Fruit fly (Drosophila melanogaster) whole organism, embryonic: Measurements from ENCODE around the gene CG7878.
A peak's percentile ranks its signal among the peaks of the same experiment; 100 is the strongest.

ENCODE experiments used
- Adf1 ChIP-seq: fragments of 200-800 bp; sonication (Bioruptor generic); IDR thresholded peaks from 2 replicates; pipeline ENCODE4 v1.3.6; 2022; ENCODE audit warnings: missing biosample characterization, missing genetic modification characterization
- Atf6 ChIP-seq: fragments of 200-800 bp; sonication (Bioruptor generic); IDR thresholded peaks from 2 replicates; pipeline ENCODE4 v1.3.6; 2022; ENCODE audit warnings: missing biosample characterization, missing genetic modification characterization
- BEAF-32 ChIP-seq: fragments of 200-800 bp; sonication (Bioruptor generic); optimal IDR thresholded peaks from 3 replicates; lab custom pipeline; 2017; ENCODE audit warnings: missing biosample characterization, missing genetic modification characterization, mild to moderate bottlenecking, moderate library complexity, missing genetic modification reagents
- Bdp1 ChIP-seq: fragments of 200-800 bp; sonication (Bioruptor generic); optimal IDR thresholded peaks from 3 replicates; lab custom pipeline; 2016; ENCODE audit warnings: missing biosample characterization, missing genetic modification characterization
- Bgb ChIP-seq: fragments of 200-800 bp; sonication (Bioruptor generic); IDR thresholded peaks from 2 replicates; pipeline ENCODE4 v1.3.6; 2022; ENCODE audit warnings: missing biosample characterization, missing genetic modification characterization; ENCODE audit not compliant: partially characterized antibody
- CG10565 ChIP-seq: fragments of 200-800 bp; sonication (Bioruptor generic); optimal IDR thresholded peaks from 3 replicates; lab custom pipeline; 2016; ENCODE audit warnings: missing biosample characterization, mild to moderate bottlenecking, missing genetic modification characterization
- CG11085 ChIP-seq: fragments of 200-800 bp; sonication (Bioruptor generic); IDR thresholded peaks from 2 replicates; pipeline ENCODE4 v1.3.6; 2022; ENCODE audit warnings: missing biosample characterization, missing genetic modification characterization
- CG11456 ChIP-seq: fragments of 200-800 bp; sonication (Bioruptor generic); IDR thresholded peaks from 3 replicates; pipeline ENCODE4 v1.3.6; 2022; ENCODE audit warnings: missing biosample characterization, missing genetic modification characterization
- CG11504 ChIP-seq: fragments of 200-800 bp; sonication (Bioruptor generic); optimal IDR thresholded peaks from 3 replicates; lab custom pipeline; 2019; ENCODE audit warnings: missing biosample characterization, mild to moderate bottlenecking, missing genetic modification characterization, moderate library complexity
- CG12071 ChIP-seq: fragments of 200-800 bp; sonication (Bioruptor generic); optimal IDR thresholded peaks from 3 replicates; lab custom pipeline; 2018; ENCODE audit warnings: missing biosample characterization, mild to moderate bottlenecking, missing genetic modification characterization
- CG13296 ChIP-seq: fragments of 200-800 bp; sonication (Bioruptor generic); optimal IDR thresholded peaks from 3 replicates; lab custom pipeline; 2018; ENCODE audit warnings: missing biosample characterization, mild to moderate bottlenecking, missing genetic modification characterization
- CG13624 ChIP-seq: fragments of 200-800 bp; sonication (Bioruptor generic); optimal IDR thresholded peaks from 2 replicates; lab custom pipeline; 2016; ENCODE audit warnings: missing biosample characterization, missing genetic modification characterization
- CG17361 ChIP-seq: fragments of 200-800 bp; sonication (Bioruptor generic); IDR thresholded peaks from 3 replicates; pipeline ENCODE4 v1.3.6; 2022; ENCODE audit warnings: missing biosample characterization, missing genetic modification characterization
- CG17568 ChIP-seq: fragments of 200-800 bp; sonication (Bioruptor generic); optimal IDR thresholded peaks from 2 replicates; lab custom pipeline; 2018; ENCODE audit warnings: missing biosample characterization, mild to moderate bottlenecking, missing genetic modification characterization, moderate library complexity
- CG17612 ChIP-seq: fragments of 200-800 bp; sonication (Bioruptor generic); IDR thresholded peaks from 2 replicates; pipeline ENCODE4 v1.3.6; 2022; ENCODE audit warnings: missing biosample characterization, missing genetic modification characterization
- CG18599 ChIP-seq: fragments of 200-800 bp; sonication (Bioruptor generic); optimal IDR thresholded peaks from 3 replicates; lab custom pipeline; 2017; ENCODE audit warnings: missing biosample characterization, missing genetic modification characterization, mild to moderate bottlenecking, moderate library complexity, missing genetic modification reagents
- CG2712 ChIP-seq: fragments of 200-800 bp; optimal IDR thresholded peaks from 3 replicates; lab custom pipeline; 2019; ENCODE audit warnings: missing biosample characterization, mild to moderate bottlenecking, missing genetic modification characterization, moderate library complexity
- CG4282 ChIP-seq: fragments of 200-800 bp; sonication (Bioruptor generic); optimal IDR thresholded peaks from 2 replicates; lab custom pipeline; 2016; ENCODE audit warnings: missing biosample characterization, missing genetic modification characterization
- CG5180 ChIP-seq: fragments of 200-800 bp; sonication (Bioruptor generic); optimal IDR thresholded peaks from 3 replicates; lab custom pipeline; 2017; ENCODE audit warnings: missing biosample characterization, missing genetic modification characterization, mild to moderate bottlenecking, moderate library complexity, missing genetic modification reagents
- CG6683 ChIP-seq: fragments of 200-800 bp; sonication (Bioruptor generic); optimal IDR thresholded peaks from 2 replicates; lab custom pipeline; 2017; ENCODE audit warnings: missing biosample characterization, mild to moderate bottlenecking, missing genetic modification characterization, missing genetic modification reagents
- CG6813 ChIP-seq: fragments of 200-800 bp; sonication (Bioruptor generic); optimal IDR thresholded peaks from 2 replicates; lab custom pipeline; 2017; ENCODE audit warnings: missing biosample characterization, missing genetic modification characterization, mild to moderate bottlenecking, moderate library complexity, missing genetic modification reagents
- D19B ChIP-seq: fragments of 200-800 bp; sonication (Bioruptor generic); optimal IDR thresholded peaks from 2 replicates; lab custom pipeline; 2017; ENCODE audit warnings: missing biosample characterization, mild to moderate bottlenecking, missing genetic modification characterization
- Deaf1 ChIP-seq: fragments of 200-800 bp; optimal IDR thresholded peaks from 3 replicates; lab custom pipeline; 2019; ENCODE audit warnings: missing biosample characterization, mild to moderate bottlenecking, missing genetic modification characterization, moderate library complexity
- Drgx ChIP-seq: fragments of 200-800 bp; sonication (Bioruptor generic); IDR thresholded peaks from 2 replicates; pipeline ENCODE4 v1.3.6; 2022; ENCODE audit warnings: missing biosample characterization, missing genetic modification characterization
- Ets65A ChIP-seq: fragments of 200-800 bp; sonication (Bioruptor generic); peaks from one replicate; lab custom pipeline; 2016; ENCODE audit warnings: missing biosample characterization, missing genetic modification characterization
- HLH4C ChIP-seq: fragments of 200-800 bp; sonication (Bioruptor generic); IDR thresholded peaks from 3 replicates; pipeline ENCODE4 v1.3.6; 2022; ENCODE audit warnings: missing biosample characterization, missing genetic modification characterization; ENCODE audit not compliant: partially characterized antibody
- Nf-YA ChIP-seq: fragments of 200-800 bp; sonication (Bioruptor generic); IDR thresholded peaks from 2 replicates; pipeline ENCODE4 v1.3.6; 2022; ENCODE audit warnings: missing biosample characterization, missing genetic modification characterization
- NfI ChIP-seq: fragments of 200-800 bp; sonication (Bioruptor generic); optimal IDR thresholded peaks from 3 replicates; lab custom pipeline; 2018; ENCODE audit warnings: missing biosample characterization, mild to moderate bottlenecking, missing genetic modification characterization, moderate library complexity
- PHDP ChIP-seq: fragments of 200-800 bp; sonication (Bioruptor generic); optimal IDR thresholded peaks from 3 replicates; lab custom pipeline; 2018; ENCODE audit warnings: missing biosample characterization, mild to moderate bottlenecking, missing genetic modification characterization, moderate library complexity
- Ptx1 ChIP-seq: fragments of 200-800 bp; sonication (Bioruptor generic); IDR thresholded peaks from 2 replicates; pipeline ENCODE4 v1.3.6; 2022; ENCODE audit warnings: missing biosample characterization, missing genetic modification characterization
- Rx ChIP-seq: fragments of 200-800 bp; sonication (Bioruptor generic); IDR thresholded peaks from 2 replicates; pipeline ENCODE4 v1.3.6; 2022; ENCODE audit warnings: missing biosample characterization, missing genetic modification characterization
- Six4 ChIP-seq: fragments of 200-800 bp; sonication (Bioruptor generic); optimal IDR thresholded peaks from 2 replicates; lab custom pipeline; 2016; ENCODE audit warnings: missing biosample characterization, missing genetic modification characterization
- Sry-δ ChIP-seq: fragments of 200-800 bp; sonication (Bioruptor generic); optimal IDR thresholded peaks from 2 replicates; lab custom pipeline; 2016; ENCODE audit warnings: missing biosample characterization, missing genetic modification characterization
- Ssrp ChIP-seq: fragments of 200-800 bp; sonication (Bioruptor generic); optimal IDR thresholded peaks from 2 replicates; lab custom pipeline; 2018; ENCODE audit warnings: missing biosample characterization, mild to moderate bottlenecking, missing genetic modification characterization, moderate library complexity
- cato ChIP-seq: fragments of 200-800 bp; sonication (Bioruptor generic); optimal IDR thresholded peaks from 2 replicates; lab custom pipeline; 2016; ENCODE audit warnings: missing biosample characterization, missing genetic modification characterization, borderline replicate concordance
- caup ChIP-seq: fragments of 200-800 bp; sonication (Bioruptor generic); optimal IDR thresholded peaks from 3 replicates; lab custom pipeline; 2017; ENCODE audit warnings: missing biosample characterization, mild to moderate bottlenecking, missing genetic modification characterization, moderate library complexity; ENCODE audit not compliant: severe bottlenecking
- dimm ChIP-seq: fragments of 200-800 bp; sonication (Bioruptor generic); IDR thresholded peaks from 2 replicates; pipeline ENCODE4 v1.3.6; 2022; ENCODE audit warnings: missing biosample characterization, missing genetic modification characterization
- dpn ChIP-seq, 2 experiments: fragments of 200-800 bp; sonication (Bioruptor generic); optimal IDR thresholded peaks; 3 replicates each; lab custom pipeline; 2016; ENCODE audit warnings: missing biosample characterization in 2 of 2, missing genetic modification characterization in 2 of 2
- gsb ChIP-seq: fragments of 200-800 bp; sonication (Bioruptor generic); IDR thresholded peaks from 2 replicates; pipeline ENCODE4 v1.3.6; 2022; ENCODE audit warnings: missing biosample characterization, missing genetic modification characterization
- kni ChIP-seq: fragments of 200-800 bp; sonication (Bioruptor generic); optimal IDR thresholded peaks from 3 replicates; lab custom pipeline; 2017; ENCODE audit warnings: mild to moderate bottlenecking, missing biosample characterization, missing genetic modification reagents, missing genetic modification characterization
- lmd ChIP-seq: fragments of 200-800 bp; sonication (Bioruptor generic); IDR thresholded peaks from 2 replicates; pipeline ENCODE4 v1.3.6; 2022; ENCODE audit warnings: missing biosample characterization, missing genetic modification characterization
- otp ChIP-seq: fragments of 200-800 bp; sonication (Bioruptor generic); IDR thresholded peaks from 3 replicates; pipeline ENCODE4, ENCODE4 v1.3.6; 2022; ENCODE audit warnings: missing biosample characterization, missing genetic modification characterization
- pb ChIP-seq: fragments of 200-800 bp; sonication (Bioruptor generic); optimal IDR thresholded peaks from 3 replicates; lab custom pipeline; 2016; ENCODE audit warnings: missing biosample characterization, missing genetic modification characterization
- run ChIP-seq: fragments of 200-800 bp; sonication (Bioruptor generic); optimal IDR thresholded peaks from 3 replicates; lab custom pipeline; 2018; ENCODE audit warnings: missing biosample characterization, mild to moderate bottlenecking, missing genetic modification characterization
- ttk ChIP-seq: fragments of 200-800 bp; sonication (Bioruptor generic); IDR thresholded peaks from 2 replicates; pipeline ENCODE4 v2.1.2; 2022; ENCODE audit warnings: missing biosample characterization, missing genetic modification characterization
- wdn ChIP-seq: fragments of 200-800 bp; sonication (Bioruptor generic); IDR thresholded peaks from 2 replicates; pipeline ENCODE4 v1.3.6; 2022; ENCODE audit warnings: missing biosample characterization, missing genetic modification characterization
- z ChIP-seq: fragments of 200-800 bp; sonication (Bioruptor generic); IDR thresholded peaks from 3 replicates; pipeline ENCODE4 v1.3.6; 2022; ENCODE audit warnings: missing biosample characterization, missing genetic modification characterization
- zf30C ChIP-seq: fragments of 200-800 bp; sonication (Bioruptor generic); optimal IDR thresholded peaks from 3 replicates; lab custom pipeline; 2018; ENCODE audit warnings: missing biosample characterization, mild to moderate bottlenecking, missing genetic modification characterization

CG7878 gene

DNA sequence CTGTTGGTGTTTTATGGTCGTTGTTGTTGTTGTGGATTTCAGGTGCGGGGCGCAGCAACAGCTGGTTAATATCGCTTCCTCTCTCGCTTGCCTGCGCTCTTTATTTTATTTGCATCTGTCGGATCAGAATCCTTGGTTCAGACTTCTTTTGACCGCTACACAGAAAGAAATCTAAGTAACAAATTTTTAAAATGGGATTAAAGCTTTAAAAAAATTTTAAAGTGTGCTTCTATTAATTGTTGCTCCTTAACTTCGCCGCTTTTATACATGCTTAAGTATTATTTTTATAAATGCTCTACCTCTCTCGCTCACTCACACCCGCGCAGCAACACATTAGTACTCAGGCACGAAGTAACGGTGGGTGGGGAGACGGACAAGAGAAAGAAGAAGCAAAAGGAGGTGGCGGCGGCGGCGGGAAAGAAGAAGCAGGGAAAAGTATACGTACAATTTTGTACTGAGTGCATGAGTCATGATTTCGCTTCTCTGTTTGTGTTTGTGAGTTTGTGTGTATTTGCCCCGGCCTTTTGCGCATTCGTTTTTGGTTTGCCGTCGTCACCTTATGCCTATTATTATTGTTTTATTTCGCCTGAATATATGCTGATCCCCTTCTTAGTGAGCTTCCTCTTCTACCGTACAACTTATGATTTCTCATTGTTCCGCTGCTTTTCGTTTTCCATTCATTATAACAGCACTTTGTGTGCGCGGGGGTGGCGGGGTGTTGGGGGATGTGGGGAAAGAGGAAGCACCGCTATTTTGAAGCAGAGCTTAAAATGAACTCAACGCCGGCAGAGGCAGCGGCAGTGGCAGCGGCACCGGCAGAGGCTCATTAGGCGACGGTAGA, 8.5 kb upstream of the CG7878 start (continued):
- peak; percentile 65 for TF ChIP-seq Deaf1 (tag; lab: Kevin White, UChicago)
- TF ChIP-seq CG10565, result no peak
- peak; percentile 80 for TF ChIP-seq Ssrp (tag; lab: Kevin White, UChicago)
- peak; percentile 52 for TF ChIP-seq Bdp1 (GFP tag; lab: Kevin White, UChicago)
- peak; percentile 35 for TF ChIP-seq run (tag; lab: Kevin White, UChicago)
- TF ChIP-seq CG13296 (GFP tag; lab: Kevin White, UChicago), result peak; percentile 78
- TF ChIP-seq BEAF-32 (GFP tag; lab: Kevin White, UChicago), result no peak
- peak; percentile 94 for TF ChIP-seq Ets65A (GFP tag; lab: Kevin White, UChicago)
- peak; percentile 66 for TF ChIP-seq ttk (GFP tag; lab: Robert Waterston, UW)
- peak; percentile 76 for TF ChIP-seq NfI (GFP tag; lab: Kevin White, UChicago)
- peak; percentile 59 for TF ChIP-seq D19B (GFP tag; lab: Kevin White, UChicago)
- peak; percentile 80 for TF ChIP-seq Atf6 (GFP tag; lab: Robert Waterston, UW)
- peak; percentile 54 for TF ChIP-seq Six4
- TF ChIP-seq CG12071 (GFP tag; lab: Kevin White, UChicago), result peak; percentile 55
- TF ChIP-seq dpn (GFP tag; optimal IDR thresholded peaks at IDR 0.05; lab: Kevin White, UChicago), result peak; percentile 77 to 88
- TF ChIP-seq Sry-δ, result peak; percentile 50
- TF ChIP-seq Ptx1 (GFP tag; lab: Robert Waterston, UW), result peak; percentile 84
- TF ChIP-seq CG17568 (GFP tag; lab: Kevin White, UChicago), result peak; percentile 73
- peak; percentile 85 for TF ChIP-seq pb (GFP tag; lab: Kevin White, UChicago)
- no peak for TF ChIP-seq z (GFP tag; lab: Robert Waterston, UW)
- TF ChIP-seq CG18599 (GFP tag; lab: Kevin White, UChicago), result peak; percentile 93
- TF ChIP-seq zf30C, result peak; percentile 67
- peak; percentile 76 for TF ChIP-seq caup (GFP tag; lab: Kevin White, UChicago)
- peak; percentile 80 for TF ChIP-seq kni (GFP tag; lab: Kevin White, UChicago)
- TF ChIP-seq gsb (GFP tag; lab: Robert Waterston, UW), result peak; percentile 47; the same call in 1 of the 2 replicates
- peak; percentile 80 for TF ChIP-seq CG2712
- peak; percentile 86 for TF ChIP-seq CG13624
- TF ChIP-seq HLH4C (GFP tag; lab: Robert Waterston, UW), result no peak
- peak; percentile 82 for TF ChIP-seq CG6683 (GFP tag; lab: Kevin White, UChicago)
- TF ChIP-seq wdn (GFP tag; lab: Robert Waterston, UW), result peak; percentile 82
- TF ChIP-seq otp (GFP tag; lab: Robert Waterston, UW), result peak; percentile 85
- TF ChIP-seq Nf-YA (GFP tag; lab: Robert Waterston, UW), result peak; percentile 69; the same call in 1 of the 2 replicates
- peak; percentile 85 for TF ChIP-seq PHDP
- peak; percentile 28 for TF ChIP-seq CG4282 (GFP tag; lab: Kevin White, UChicago)
- TF ChIP-seq CG11504 (tag; lab: Kevin White, UChicago), result peak; percentile 88
- no peak for TF ChIP-seq dimm (GFP tag; lab: Robert Waterston, UW)
- TF ChIP-seq CG6813 (GFP tag; lab: Kevin White, UChicago), result peak; percentile 86
- TF ChIP-seq CG17612, result no peak
- TF ChIP-seq CG17361 (GFP tag; lab: Robert Waterston, UW), result peak; percentile 83
- no peak for TF ChIP-seq Bgb
- peak; percentile 74 for TF ChIP-seq Rx
- TF ChIP-seq cato (GFP tag; lab: Kevin White, UChicago), result peak; percentile 64
- peak; percentile 55; the same call in 1 of the 2 replicates for TF ChIP-seq CG11085 (GFP tag; lab: Robert Waterston, UW)
- peak; percentile 76 for TF ChIP-seq lmd (GFP tag; lab: Robert Waterston, UW)
- peak; percentile 71 for TF ChIP-seq Drgx
- peak; percentile 41 for TF ChIP-seq CG5180 (GFP tag; lab: Kevin White, UChicago)
- TF ChIP-seq Adf1 (GFP tag; lab: Robert Waterston, UW), result peak; percentile 90
- TF ChIP-seq CG11456 (GFP tag; lab: Robert Waterston, UW), result peak; percentile 81
